1 fruit fly cellular context compared by ENCODE assay signal in the genomic region with DNA sequence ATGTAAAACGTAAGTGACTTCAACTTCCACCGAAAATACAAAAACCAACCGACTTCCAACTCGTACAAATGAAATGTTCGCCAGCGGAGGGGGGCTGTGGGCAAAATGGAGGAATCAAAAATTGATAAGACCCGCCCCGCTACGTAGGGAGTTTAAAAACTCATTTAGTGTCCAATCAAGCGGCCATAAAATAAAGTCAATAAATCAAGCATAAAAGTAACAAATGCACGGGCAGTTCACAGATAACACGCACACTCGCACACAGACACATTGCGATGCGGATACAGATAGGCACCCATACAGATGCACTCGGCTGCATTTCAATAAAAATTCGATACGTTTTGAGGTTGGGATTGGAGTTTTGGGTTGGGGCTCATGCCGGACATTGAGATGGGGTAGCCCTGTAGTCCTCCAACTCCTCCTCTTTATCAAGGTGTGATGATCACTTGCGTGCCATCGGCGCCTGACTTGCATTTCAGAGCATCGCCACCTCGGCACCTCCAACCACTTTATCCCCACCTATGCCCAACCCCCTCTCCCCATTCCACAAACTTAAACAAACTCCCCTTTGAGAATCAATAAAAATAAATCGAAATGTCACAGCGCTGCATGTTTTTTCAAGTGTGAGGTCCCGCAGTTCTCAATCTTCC.
TF ChIP-seq lines count a peak whose summit lies in the region.

No protein-coding gene starts in this region.

TF ChIP-seq in whole organism, embryonic, 481 proteins besides CTCF, POLR2A, EP300 and RAD21 (continued from another document):
- peak; percentile 30 for TF ChIP-seq sd (tag; optimal IDR thresholded peaks at IDR 0.05; lab: Kevin White, UChicago)
- peak; percentile 9 for TF ChIP-seq lab (GFP tag; optimal IDR thresholded peaks at IDR 0.05; lab: Kevin White, UChicago)
- TF ChIP-seq fd64A (GFP tag; optimal IDR thresholded peaks at IDR 0.05; lab: Kevin White, UChicago) = peak; percentile 22
- TF ChIP-seq maf-S (GFP tag; optimal IDR thresholded peaks at IDR 0.05; lab: Kevin White, UChicago) = no peak
- peak; percentile 11 for TF ChIP-seq pros (GFP tag; optimal IDR thresholded peaks at IDR 0.05; lab: Kevin White, UChicago)
- TF ChIP-seq gsb-n (tag; optimal IDR thresholded peaks at IDR 0.05; lab: Kevin White, UChicago) = peak; percentile 20
- TF ChIP-seq Hr51 (GFP tag; optimal IDR thresholded peaks at IDR 0.05; lab: Kevin White, UChicago) = peak in 1 of 2 experiments; percentile 23
- TF ChIP-seq sima (GFP tag; optimal IDR thresholded peaks at IDR 0.05; lab: Kevin White, UChicago) = no peak
- TF ChIP-seq vvl (GFP tag; IDR thresholded peaks at IDR 0.05; lab: Robert Waterston, UW) = 0 out of 2 replicates have a peak, but pooled peaks have one; percentile 46
- no peak for TF ChIP-seq cato (GFP tag; optimal IDR thresholded peaks at IDR 0.05; lab: Kevin White, UChicago; ENCODE audit: borderline replicate concordance)
- 0 out of 2 replicates have a peak, but pooled peaks have one; percentile 6 for TF ChIP-seq CG32772 (GFP tag; IDR thresholded peaks at IDR 0.05; lab: Robert Waterston, UW)
- TF ChIP-seq CG2875 (GFP tag; optimal IDR thresholded peaks at IDR 0.05; lab: Kevin White, UChicago) = peak; percentile 12
- TF ChIP-seq slou (GFP tag; optimal IDR thresholded peaks at IDR 0.05; lab: Kevin White, UChicago) = no peak
- TF ChIP-seq Hr78 (GFP tag; optimal IDR thresholded peaks at IDR 0.05; lab: Kevin White, UChicago) = peak in 1 of 2 experiments; percentile 43
- no peak for TF ChIP-seq CG1529 (GFP tag; optimal IDR thresholded peaks at IDR 0.05; lab: Kevin White, UChicago)
- peak; percentile 79 for TF ChIP-seq cg (GFP tag; optimal IDR thresholded peaks at IDR 0.05; lab: Kevin White, UChicago)
- peak; percentile 54 for TF ChIP-seq Abd-B (GFP tag; optimal IDR thresholded peaks at IDR 0.05; lab: Kevin White, UChicago)
- 0 out of 3 replicates have a peak, but pooled peaks have one; percentile 43 for TF ChIP-seq ci (GFP tag; IDR thresholded peaks at IDR 0.05; lab: Robert Waterston, UW)
- TF ChIP-seq CG13424 (tag; optimal IDR thresholded peaks at IDR 0.05; lab: Kevin White, UChicago) = no peak
- TF ChIP-seq Med (GFP tag; lab: Kevin White, UChicago) = peak; percentile 8
- peak; percentile 39 for TF ChIP-seq gcm (GFP tag; optimal IDR thresholded peaks at IDR 0.05; lab: Kevin White, UChicago)
- 0 out of 2 replicates have a peak, but pooled peaks have one; percentile 12 for TF ChIP-seq CG32767 (GFP tag; IDR thresholded peaks at IDR 0.05; lab: Robert Waterston, UW)
- TF ChIP-seq Awh (GFP tag; IDR thresholded peaks at IDR 0.05; lab: Robert Waterston, UW) = peak; percentile 94
- TF ChIP-seq CG6254 (GFP tag; optimal IDR thresholded peaks at IDR 0.05; lab: Kevin White, UChicago) = no peak
- peak; percentile 20 for TF ChIP-seq run (tag; optimal IDR thresholded peaks at IDR 0.05; lab: Kevin White, UChicago)
- TF ChIP-seq kni (GFP tag; optimal IDR thresholded peaks at IDR 0.05; lab: Kevin White, UChicago) = peak; percentile 93
- peak; percentile 17 for TF ChIP-seq CG15601 (tag; optimal IDR thresholded peaks at IDR 0.05; lab: Kevin White, UChicago)
- no peak for TF ChIP-seq CG7745 (tag; optimal IDR thresholded peaks at IDR 0.05; lab: Kevin White, UChicago)
- TF ChIP-seq bigmax (GFP tag; optimal IDR thresholded peaks at IDR 0.05; lab: Kevin White, UChicago) = peak; percentile 61
- TF ChIP-seq Blimp-1 (GFP tag; optimal IDR thresholded peaks at IDR 0.05; lab: Kevin White, UChicago) = no peak
- TF ChIP-seq chinmo (GFP tag; IDR thresholded peaks at IDR 0.05; lab: Robert Waterston, UW; ENCODE audit: partially characterized antibody) = 0 out of 4 replicates have a peak, but pooled peaks have one; percentile 10
- peak; percentile 18 for TF ChIP-seq oc (tag; optimal IDR thresholded peaks at IDR 0.05; lab: Kevin White, UChicago)
- TF ChIP-seq salm (tag; optimal IDR thresholded peaks at IDR 0.05; lab: Kevin White, UChicago) = peak; percentile 62
